In genomic region chr3R:8013121-8014009, dm6 we compare ENCODE assay signal across 1 fruit fly cellular context.
TF ChIP-seq lines count a peak whose summit lies in the region.

Gene CG10435, minus strand, starts transcription at chr3R:8013201.
Gene Pbp95, plus strand, starts transcription at chr3R:8013791.

TF ChIP-seq in whole organism, embryonic, 481 proteins besides CTCF, POLR2A, EP300 and RAD21 (continued from another document and continues in another):
- TF ChIP-seq slou (GFP tag; optimal IDR thresholded peaks at IDR 0.05; lab: Kevin White, UChicago) (no peak), CG2116 (GFP tag; optimal IDR thresholded peaks at IDR 0.05; lab: Kevin White, UChicago) (peak; percentile 56), Ravus (GFP tag; IDR thresholded peaks at IDR 0.05; lab: Robert Waterston, UW) (no peak), CkIIα-i1 (GFP tag; IDR thresholded peaks at IDR 0.05; lab: Robert Waterston, UW) (no peak), CG16815 (GFP tag; optimal IDR thresholded peaks at IDR 0.05; lab: Kevin White, UChicago) (peak; percentile 41), Ets97D (GFP tag; optimal IDR thresholded peaks at IDR 0.05; lab: Kevin White, UChicago) (peak; percentile 51), CG12659 (GFP tag; optimal IDR thresholded peaks at IDR 0.05; lab: Kevin White, UChicago) (peak; percentile 57), CG8765 (GFP tag; IDR thresholded peaks at IDR 0.05; lab: Robert Waterston, UW) (no peak), CG7271 (tag; optimal IDR thresholded peaks at IDR 0.05; lab: Kevin White, UChicago) (no peak), Gug (GFP tag; IDR thresholded peaks at IDR 0.05; lab: Robert Waterston, UW) (peak; percentile 70; the same call in 2 of the 4 replicates), trh (GFP tag; optimal IDR thresholded peaks at IDR 0.05; lab: Kevin White, UChicago) (no peak), chn (GFP tag; optimal IDR thresholded peaks at IDR 0.05; lab: Kevin White, UChicago) (peak; percentile 40), dmrt11E (tag; optimal IDR thresholded peaks at IDR 0.05; lab: Kevin White, UChicago) (peak; percentile 24), CG11093 (GFP tag; IDR thresholded peaks at IDR 0.05; lab: Robert Waterston, UW) (no peak), CG2120 (GFP tag; optimal IDR thresholded peaks at IDR 0.05; lab: Kevin White, UChicago) (peak; percentile 73), Dip3 (GFP tag; optimal IDR thresholded peaks at IDR 0.05; lab: Kevin White, UChicago) (peak; percentile 18), Fer3 (tag; optimal IDR thresholded peaks at IDR 0.05; lab: Kevin White, UChicago) (peak; percentile 21), dm (GFP tag; optimal IDR thresholded peaks at IDR 0.05; lab: Kevin White, UChicago) (peak; percentile 28), mam (GFP tag; optimal IDR thresholded peaks at IDR 0.05; lab: Kevin White, UChicago) (peak; percentile 82), CG7357 (GFP tag; IDR thresholded peaks at IDR 0.05; lab: Robert Waterston, UW) (no peak), CG4424 (GFP tag; optimal IDR thresholded peaks at IDR 0.05; lab: Kevin White, UChicago) (peak; percentile 52), CG15514 (GFP tag; optimal IDR thresholded peaks at IDR 0.05; lab: Kevin White, UChicago) (peak; percentile 86), CG8944 (GFP tag; optimal IDR thresholded peaks at IDR 0.05; lab: Kevin White, UChicago) (peak; percentile 24), CG2889 (GFP tag; IDR thresholded peaks at IDR 0.05; lab: Robert Waterston, UW) (peak; percentile 39; the same call in 1 of the 3 replicates), ci (GFP tag; IDR thresholded peaks at IDR 0.05; lab: Robert Waterston, UW) (peak; percentile 68), CG34422 (GFP tag; IDR thresholded peaks at IDR 0.05; lab: Robert Waterston, UW) (peak; percentile 57), crc (GFP tag; optimal IDR thresholded peaks at IDR 0.05; lab: Kevin White, UChicago) (peak; percentile 51), Nf-YA (GFP tag; IDR thresholded peaks at IDR 0.05; lab: Robert Waterston, UW) (peak; percentile 47; the same call in 1 of the 2 replicates), Usf (GFP tag; optimal IDR thresholded peaks at IDR 0.05; lab: Kevin White, UChicago) (no peak), Bteb2 (GFP tag; optimal IDR thresholded peaks at IDR 0.05; lab: Kevin White, UChicago) (no peak), NC2α (GFP tag; optimal IDR thresholded peaks at IDR 0.05; lab: Kevin White, UChicago) (no peak), CG9817 (tag; optimal IDR thresholded peaks at IDR 0.05; lab: Kevin White, UChicago) (peak; percentile 42), her (GFP tag; optimal IDR thresholded peaks at IDR 0.05; lab: Kevin White, UChicago) (peak; percentile 45), CG17186 (GFP tag; optimal IDR thresholded peaks at IDR 0.05; lab: Kevin White, UChicago) (no peak), CG10321 (GFP tag; IDR thresholded peaks at IDR 0.05; lab: Robert Waterston, UW) (no peak), pum (GFP tag; optimal IDR thresholded peaks at IDR 0.05; lab: Kevin White, UChicago) (peak; percentile 29), sim (GFP tag; IDR thresholded peaks at IDR 0.05; lab: Robert Waterston, UW) (no peak), CG6654 (GFP tag; optimal IDR thresholded peaks at IDR 0.05; lab: Kevin White, UChicago) (no peak), CG10209 (GFP tag; optimal IDR thresholded peaks at IDR 0.05; lab: Kevin White, UChicago) (no peak), vnd (GFP tag; IDR thresholded peaks at IDR 0.05; lab: Robert Waterston, UW; ENCODE audit: partially characterized antibody) (peak; percentile 55; the same call in 2 of the 3 replicates), CG18262 (tag; optimal IDR thresholded peaks at IDR 0.05; lab: Kevin White, UChicago) (no peak), fd3F (GFP tag; optimal IDR thresholded peaks at IDR 0.05; lab: Kevin White, UChicago) (peak; percentile 31), eyg (GFP tag; optimal IDR thresholded peaks at IDR 0.05; lab: Kevin White, UChicago) (no peak), Vsx1 (GFP tag; optimal IDR thresholded peaks at IDR 0.05; lab: Kevin White, UChicago) (no peak), Doc2 (GFP tag; IDR thresholded peaks at IDR 0.05; lab: Robert Waterston, UW) (no peak), CG7556 (GFP tag; optimal IDR thresholded peaks at IDR 0.05; lab: Kevin White, UChicago) (no peak), CG16863 (GFP tag; optimal IDR thresholded peaks at IDR 0.05; lab: Kevin White, UChicago) (peak; percentile 36), Atf6 (GFP tag; IDR thresholded peaks at IDR 0.05; lab: Robert Waterston, UW) (peak; percentile 37; the same call in 1 of the 2 replicates), CG8089 (GFP tag; optimal IDR thresholded peaks at IDR 0.05; lab: Kevin White, UChicago) (no peak), Xrp1 (GFP tag; IDR thresholded peaks at IDR 0.05; lab: Robert Waterston, UW) (peak; percentile 53; the same call in 1 of the 2 replicates), Hr51 (GFP tag; optimal IDR thresholded peaks at IDR 0.05; lab: Kevin White, UChicago) (peak in 1 of 2 experiments; percentile 38), CG12236 (GFP tag; optimal IDR thresholded peaks at IDR 0.05; lab: Kevin White, UChicago) (no peak), CG13287 (GFP tag; IDR thresholded peaks at IDR 0.05; lab: Robert Waterston, UW; ENCODE audit: partially characterized antibody) (peak; percentile 76), Scr (GFP tag; IDR thresholded peaks at IDR 0.05; lab: Robert Waterston, UW; ENCODE audit: partially characterized antibody) (peak; percentile 72), Atf3 (GFP tag; optimal IDR thresholded peaks at IDR 0.05; lab: Kevin White, UChicago) (peak; percentile 28), CG17829 (tag; optimal IDR thresholded peaks at IDR 0.05; lab: Kevin White, UChicago) (peak; percentile 18), oc (tag; optimal IDR thresholded peaks at IDR 0.05; lab: Kevin White, UChicago) (no peak), E2f1 (GFP tag; IDR thresholded peaks at IDR 0.05; lab: Robert Waterston, UW) (no peak), CG1832 (GFP tag; optimal IDR thresholded peaks at IDR 0.05; lab: Kevin White, UChicago) (no peak), Doc3 (GFP tag; IDR thresholded peaks at IDR 0.05; lab: Robert Waterston, UW; ENCODE audit: partially characterized antibody) (peak; percentile 66), PHDP (tag; optimal IDR thresholded peaks at IDR 0.05; lab: Kevin White, UChicago) (no peak), CG33557 (GFP tag; optimal IDR thresholded peaks at IDR 0.05; lab: Kevin White, UChicago) (no peak), Stat92E (GFP tag; optimal IDR thresholded peaks at IDR 0.05; lab: Kevin White, UChicago) (no peak), pb (GFP tag; optimal IDR thresholded peaks at IDR 0.05; lab: Kevin White, UChicago) (no peak), croc (GFP tag; conservative IDR thresholded peaks at IDR 0.05; lab: Robert Waterston, UW) (no peak), Jarid2 (GFP tag; optimal IDR thresholded peaks at IDR 0.05; lab: Kevin White, UChicago) (no peak), GATAe (GFP tag; conservative IDR thresholded peaks at IDR 0.05; lab: Robert Waterston, UW) (no peak), Fer2 (tag; optimal IDR thresholded peaks at IDR 0.05; lab: Kevin White, UChicago) (no peak), Xbp1 (GFP tag; optimal IDR thresholded peaks at IDR 0.05; lab: Kevin White, UChicago) (peak; percentile 66), esg (GFP tag; conservative IDR thresholded peaks at IDR 0.05; lab: Robert Waterston, UW) (no peak), CG14965 (GFP tag; optimal IDR thresholded peaks at IDR 0.05; lab: Kevin White, UChicago; ENCODE audit: borderline replicate concordance) (no peak), gfzf (GFP tag; optimal IDR thresholded peaks at IDR 0.05; lab: Kevin White, UChicago) (peak; percentile 11), tll (GFP tag; optimal IDR thresholded peaks at IDR 0.05; lab: Kevin White, UChicago) (peak in 1 of 2 experiments; percentile 98), ems (GFP tag; optimal IDR thresholded peaks at IDR 0.05; lab: Kevin White, UChicago) (no peak), so (GFP tag; IDR thresholded peaks at IDR 0.05; lab: Robert Waterston, UW) (no peak), Med (GFP tag; lab: Kevin White, UChicago) (peak; percentile 95), CG10147 (GFP tag; optimal IDR thresholded peaks at IDR 0.05; lab: Kevin White, UChicago) (no peak), pita (GFP tag; optimal IDR thresholded peaks at IDR 0.05; lab: Kevin White, UChicago) (no peak), CG2712 (tag; optimal IDR thresholded peaks at IDR 0.05; lab: Kevin White, UChicago) (peak; percentile 58), chif (GFP tag; optimal IDR thresholded peaks at IDR 0.05; lab: Kevin White, UChicago) (peak in 1 of 2 experiments; percentile 51), rib (GFP tag; IDR thresholded peaks at IDR 0.05; lab: Robert Waterston, UW) (peak; percentile 76), chinmo (GFP tag; IDR thresholded peaks at IDR 0.05; lab: Robert Waterston, UW; ENCODE audit: partially characterized antibody) (0 out of 4 replicates have a peak, but pooled peaks have one; percentile 48), CG6175 (GFP tag; IDR thresholded peaks at IDR 0.05; lab: Robert Waterston, UW) (0 out of 3 replicates have a peak, but pooled peaks have one; percentile 49), cg (GFP tag; optimal IDR thresholded peaks at IDR 0.05; lab: Kevin White, UChicago) (no peak), tna (GFP tag; IDR thresholded peaks at IDR 0.05; lab: Robert Waterston, UW; ENCODE audit: partially characterized antibody) (peak; percentile 54), tin (GFP tag; optimal IDR thresholded peaks at IDR 0.05; lab: Kevin White, UChicago) (peak; percentile 45), HLHmδ (GFP tag; optimal IDR thresholded peaks at IDR 0.05; lab: Kevin White, UChicago) (no peak), CG6813 (GFP tag; optimal IDR thresholded peaks at IDR 0.05; lab: Kevin White, UChicago) (no peak), hkb (optimal IDR thresholded peaks at IDR 0.05; lab: Kevin White, UChicago) (no peak), hkb (GFP tag; IDR thresholded peaks at IDR 0.05; lab: Robert Waterston, UW) (no peak), CoRest (tag; optimal IDR thresholded peaks at IDR 0.05; lab: Kevin White, UChicago) (no peak), fu2 (GFP tag; optimal IDR thresholded peaks at IDR 0.05; lab: Kevin White, UChicago) (peak; percentile 40), Ets65A (GFP tag; lab: Kevin White, UChicago) (peak; percentile 70), hth (optimal IDR thresholded peaks at IDR 0.05; lab: Kevin White, UChicago) (no peak), CG8359 (GFP tag; optimal IDR thresholded peaks at IDR 0.05; lab: Kevin White, UChicago; ENCODE audit: borderline replicate concordance) (no peak), Dll (GFP tag; IDR thresholded peaks at IDR 0.05; lab: Robert Waterston, UW; ENCODE audit: partially characterized antibody) (peak; percentile 80), CG3281 (GFP tag; optimal IDR thresholded peaks at IDR 0.05; lab: Kevin White, UChicago) (peak; percentile 49), HLH4C (GFP tag; IDR thresholded peaks at IDR 0.05; lab: Robert Waterston, UW; ENCODE audit: partially characterized antibody) (peak; percentile 59), CG1602 (GFP tag; optimal IDR thresholded peaks at IDR 0.05; lab: Kevin White, UChicago) (peak; percentile 5), knrl (GFP tag; IDR thresholded peaks at IDR 0.05; lab: Robert Waterston, UW; ENCODE audit: partially characterized antibody) (peak; percentile 68), CG15479 (GFP tag; optimal IDR thresholded peaks at IDR 0.05; lab: Kevin White, UChicago) (no peak), CG6683 (GFP tag; optimal IDR thresholded peaks at IDR 0.05; lab: Kevin White, UChicago) (no peak), Kr (GFP tag; optimal IDR thresholded peaks at IDR 0.05; lab: Kevin White, UChicago) (no peak), CG17912 (GFP tag; optimal IDR thresholded peaks at IDR 0.05; lab: Kevin White, UChicago) (no peak), lab (GFP tag; optimal IDR thresholded peaks at IDR 0.05; lab: Kevin White, UChicago) (no peak), zf30C (GFP tag; optimal IDR thresholded peaks at IDR 0.05; lab: Kevin White, UChicago) (no peak), Opbp (GFP tag; IDR thresholded peaks at IDR 0.05; lab: Robert Waterston, UW; ENCODE audit: partially characterized antibody) (peak; percentile 52; the same call in 1 of the 3 replicates), CG17802 (tag; optimal IDR thresholded peaks at IDR 0.05; lab: Kevin White, UChicago) (no peak), Tbp (GFP tag; optimal IDR thresholded peaks at IDR 0.05; lab: Kevin White, UChicago) (no peak), CG17385 (GFP tag; optimal IDR thresholded peaks at IDR 0.05; lab: Kevin White, UChicago) (no peak), CG1233 (GFP tag; optimal IDR thresholded peaks at IDR 0.05; lab: Kevin White, UChicago) (no peak), CG12299 (tag; optimal IDR thresholded peaks at IDR 0.05; lab: Kevin White, UChicago) (no peak), CG13775 (GFP tag; optimal IDR thresholded peaks at IDR 0.05; lab: Kevin White, UChicago) (peak; percentile 56), eve (GFP tag; optimal IDR thresholded peaks at IDR 0.05; lab: Kevin White, UChicago) (no peak), gt (GFP tag; IDR thresholded peaks at IDR 0.05; lab: Robert Waterston, UW) (no peak), seq (GFP tag; IDR thresholded peaks at IDR 0.05; lab: Robert Waterston, UW) (peak; percentile 33; the same call in 1 of the 2 replicates), CG5180 (GFP tag; optimal IDR thresholded peaks at IDR 0.05; lab: Kevin White, UChicago) (no peak), wek (GFP tag; optimal IDR thresholded peaks at IDR 0.05; lab: Kevin White, UChicago) (peak; percentile 88), CG4730 (GFP tag; IDR thresholded peaks at IDR 0.05; lab: Robert Waterston, UW) (no peak), ap (GFP tag; IDR thresholded peaks at IDR 0.05; lab: Robert Waterston, UW) (0 out of 2 replicates have a peak, but pooled peaks have one; percentile 13), otp (GFP tag; IDR thresholded peaks at IDR 0.05; lab: Robert Waterston, UW) (peak; percentile 50; the same call in 1 of the 3 replicates), salm (tag; optimal IDR thresholded peaks at IDR 0.05; lab: Kevin White, UChicago) (no peak), Hey (tag; optimal IDR thresholded peaks at IDR 0.05; lab: Kevin White, UChicago) (no peak), CG3838 (GFP tag; optimal IDR thresholded peaks at IDR 0.05; lab: Kevin White, UChicago) (no peak), sima (GFP tag; optimal IDR thresholded peaks at IDR 0.05; lab: Kevin White, UChicago) (no peak), sna (GFP tag; IDR thresholded peaks at IDR 0.05; lab: Robert Waterston, UW; ENCODE audit: partially characterized antibody) (peak; percentile 57), ftz-f1 (GFP tag; optimal IDR thresholded peaks at IDR 0.05; lab: Kevin White, UChicago) (no peak), tup (GFP tag; optimal IDR thresholded peaks at IDR 0.05; lab: Kevin White, UChicago) (no peak), CG7745 (tag; optimal IDR thresholded peaks at IDR 0.05; lab: Kevin White, UChicago) (no peak), Dp (GFP tag; optimal IDR thresholded peaks at IDR 0.05; lab: Kevin White, UChicago) (no peak), Dad (GFP tag; optimal IDR thresholded peaks at IDR 0.05; lab: Kevin White, UChicago) (peak; percentile 46), CG4820 (GFP tag; optimal IDR thresholded peaks at IDR 0.05; lab: Kevin White, UChicago) (peak; percentile 27)
